Fruit fly (Drosophila melanogaster) whole organism, prepupa: ENCODE results near the gene Ldsdh1.

Source experiments
- CG4318 ChIP-seq: fragments of 200-800 bp; sonication (Bioruptor generic); optimal IDR thresholded peaks from 3 replicates; lab custom pipeline; 2017; ENCODE audit warnings: missing biosample characterization, mild to moderate bottlenecking, missing genetic modification characterization
- Eip93F ChIP-seq: fragments of 200-800 bp; sonication (Bioruptor generic); optimal IDR thresholded peaks from 2 replicates; lab custom pipeline; 2016; ENCODE audit warnings: missing biosample characterization, mild to moderate bottlenecking, missing genetic modification characterization
- Ets96B ChIP-seq: fragments of 200-800 bp; optimal IDR thresholded peaks from 2 replicates; lab custom pipeline; 2019; ENCODE audit warnings: missing biosample characterization, mild to moderate bottlenecking, missing genetic modification characterization, moderate library complexity
- Met ChIP-seq: fragments of 200-800 bp; sonication (Bioruptor generic); optimal IDR thresholded peaks from 3 replicates; lab custom pipeline; 2016; ENCODE audit warnings: missing biosample characterization, missing genetic modification characterization
- ss ChIP-seq, 2 experiments: fragments of 200-800 bp; sonication (Bioruptor generic); optimal IDR thresholded peaks; 2 replicates in 1 of 2; 3 replicates in 1 of 2; lab custom pipeline; 2017 to 2018; ENCODE audit warnings: mild to moderate bottlenecking in 2 of 2, missing biosample characterization in 2 of 2, missing genetic modification characterization in 2 of 2, moderate library complexity in 1 of 2
- svp ChIP-seq: fragments of 200-800 bp; sonication (Bioruptor generic); peaks from one replicate; lab custom pipeline; 2016; ENCODE audit warnings: missing biosample characterization, missing genetic modification characterization
- topi ChIP-seq: fragments of 200-800 bp; sonication (Bioruptor generic); optimal IDR thresholded peaks from 3 replicates; lab custom pipeline; 2016; ENCODE audit warnings: missing biosample characterization, missing genetic modification characterization
- vri ChIP-seq: fragments of 200-800 bp; sonication (Bioruptor generic); optimal IDR thresholded peaks from 3 replicates; lab custom pipeline; 2016; ENCODE audit warnings: missing biosample characterization, mild to moderate bottlenecking, missing genetic modification characterization

dm6 chrX:8100026-8100825, 18.8 kb upstream of the Ldsdh1 start:
- TF ChIP-seq Eip93F (GFP tag; lab: Kevin White, UChicago), result peak; percentile 41
- TF ChIP-seq topi, result peak; percentile 73
- TF ChIP-seq svp (GFP tag; lab: Kevin White, UChicago), result peak; percentile 88
- TF ChIP-seq Ets96B (tag; lab: Kevin White, UChicago), result peak; percentile 81
- peak; percentile 61 for TF ChIP-seq vri (GFP tag; lab: Kevin White, UChicago)
- peak; percentile 66 to 76 for TF ChIP-seq ss (GFP tag; optimal IDR thresholded peaks at IDR 0.05; lab: Kevin White, UChicago)
- TF ChIP-seq Met (GFP tag; lab: Kevin White, UChicago), result peak; percentile 77
- TF ChIP-seq CG4318 (GFP tag; lab: Kevin White, UChicago), result peak; percentile 69
